Fruit fly (Drosophila melanogaster) whole organism, embryonic: ENCODE measurements around the gene CG17234.

Experiments
- B-H2 ChIP-seq: fragments of 200-800 bp; sonication (Bioruptor generic); optimal IDR thresholded peaks from 2 replicates; lab custom pipeline; 2018; ENCODE audit warnings: missing biosample characterization, mild to moderate bottlenecking, missing genetic modification characterization
- BEAF-32 ChIP-seq: fragments of 200-800 bp; sonication (Bioruptor generic); optimal IDR thresholded peaks from 3 replicates; lab custom pipeline; 2017; ENCODE audit warnings: missing biosample characterization, missing genetic modification characterization, mild to moderate bottlenecking, moderate library complexity, missing genetic modification reagents
- Bgb ChIP-seq: fragments of 200-800 bp; sonication (Bioruptor generic); IDR thresholded peaks from 2 replicates; pipeline ENCODE4 v1.3.6; 2022; ENCODE audit warnings: missing biosample characterization, missing genetic modification characterization; ENCODE audit not compliant: partially characterized antibody
- C15 ChIP-seq: fragments of 200-800 bp; sonication (Bioruptor generic); IDR thresholded peaks from 3 replicates; pipeline ENCODE4 v1.3.6; 2022; ENCODE audit warnings: missing biosample characterization, missing genetic modification characterization
- CG10431 ChIP-seq: fragments of 200-800 bp; sonication (Bioruptor generic); optimal IDR thresholded peaks from 3 replicates; lab custom pipeline; 2018; ENCODE audit warnings: missing biosample characterization, mild to moderate bottlenecking, missing genetic modification characterization
- CG11085 ChIP-seq: fragments of 200-800 bp; sonication (Bioruptor generic); IDR thresholded peaks from 2 replicates; pipeline ENCODE4 v1.3.6; 2022; ENCODE audit warnings: missing biosample characterization, missing genetic modification characterization
- CG1233 ChIP-seq: fragments of 200-800 bp; sonication (Bioruptor generic); optimal IDR thresholded peaks from 4 replicates; lab custom pipeline; 2018; ENCODE audit warnings: missing biosample characterization, mild to moderate bottlenecking, missing genetic modification characterization
- CG1603 ChIP-seq: fragments of 200-800 bp; sonication (Bioruptor generic); optimal IDR thresholded peaks from 2 replicates; lab custom pipeline; 2019; ENCODE audit warnings: missing biosample characterization, mild to moderate bottlenecking, missing genetic modification characterization, moderate library complexity
- CG16779 ChIP-seq: fragments of 200-800 bp; sonication (Bioruptor generic); IDR thresholded peaks from 2 replicates; pipeline ENCODE4 v1.3.6; 2022; ENCODE audit warnings: missing biosample characterization, missing genetic modification characterization
- CG17186 ChIP-seq: fragments of 200-800 bp; sonication (Bioruptor generic); optimal IDR thresholded peaks from 3 replicates; lab custom pipeline; 2017; ENCODE audit warnings: missing biosample characterization, missing genetic modification reagents, missing genetic modification characterization
- CG17829 ChIP-seq: fragments of 200-800 bp; optimal IDR thresholded peaks from 2 replicates; lab custom pipeline; 2019; ENCODE audit warnings: missing biosample characterization, mild to moderate bottlenecking, missing genetic modification characterization, moderate library complexity
- CG2116 ChIP-seq: fragments of 200-800 bp; sonication (Bioruptor generic); optimal IDR thresholded peaks from 3 replicates; lab custom pipeline; 2018; ENCODE audit warnings: missing biosample characterization, mild to moderate bottlenecking, missing genetic modification characterization
- CG32767 ChIP-seq: fragments of 200-800 bp; sonication (Bioruptor generic); IDR thresholded peaks from 2 replicates; pipeline ENCODE4 v1.3.6; 2022; ENCODE audit warnings: missing biosample characterization, missing genetic modification characterization
- CG3847 ChIP-seq: fragments of 200-800 bp; sonication (Bioruptor generic); IDR thresholded peaks from 2 replicates; pipeline ENCODE4 v1.3.6; 2022; ENCODE audit warnings: missing biosample characterization, missing genetic modification characterization
- CG43689 ChIP-seq: fragments of 200-800 bp; sonication (Bioruptor generic); IDR thresholded peaks from 2 replicates; pipeline ENCODE4 v1.3.6; 2022; ENCODE audit warnings: missing biosample characterization, missing genetic modification characterization
- CG4617 ChIP-seq: fragments of 200-800 bp; sonication (Bioruptor generic); optimal IDR thresholded peaks from 3 replicates; lab custom pipeline; 2016; ENCODE audit warnings: missing biosample characterization, missing genetic modification characterization, borderline replicate concordance
- CG6791 ChIP-seq: fragments of 200-800 bp; sonication (Bioruptor generic); IDR thresholded peaks from 3 replicates; pipeline ENCODE4 v1.3.6; 2022; ENCODE audit warnings: missing biosample characterization, missing genetic modification characterization; ENCODE audit not compliant: partially characterized antibody
- CG7556 ChIP-seq: fragments of 200-800 bp; sonication (Bioruptor generic); optimal IDR thresholded peaks from 2 replicates; lab custom pipeline; 2017; ENCODE audit warnings: missing biosample characterization, mild to moderate bottlenecking, missing genetic modification characterization
- Chrac-16 ChIP-seq: fragments of 200-800 bp; sonication (Bioruptor generic); optimal IDR thresholded peaks from 3 replicates; lab custom pipeline; 2016; ENCODE audit warnings: missing biosample characterization, missing genetic modification characterization
- ERR ChIP-seq: fragments of 200-800 bp; sonication (Bioruptor generic); optimal IDR thresholded peaks from 2 replicates; lab custom pipeline; 2016; ENCODE audit warnings: missing biosample characterization, missing genetic modification characterization
- GATAe ChIP-seq: fragments of 200-800 bp; sonication (Bioruptor generic); conservative IDR thresholded peaks from 2 replicates; pipeline ENCODE4 v1.3.6; 2022; ENCODE audit warnings: missing biosample characterization, missing genetic modification characterization
- HmgD ChIP-seq: fragments of 200-800 bp; sonication (Bioruptor generic); optimal IDR thresholded peaks from 3 replicates; lab custom pipeline; 2016; ENCODE audit warnings: missing biosample characterization, missing genetic modification characterization
- MTF-1 ChIP-seq: fragments of 200-800 bp; sonication (Bioruptor generic); optimal IDR thresholded peaks from 2 replicates; lab custom pipeline; 2018; ENCODE audit warnings: missing biosample characterization, mild to moderate bottlenecking, missing genetic modification characterization, borderline replicate concordance
- Med ChIP-seq: fragments of 200-800 bp; sonication (Bioruptor generic); peaks from one replicate; lab custom pipeline; 2016; ENCODE audit warnings: missing biosample characterization, missing genetic modification characterization, mild to moderate bottlenecking, inconsistent platforms, moderate library complexity
- Myb ChIP-seq: fragments of 200-800 bp; sonication (Bioruptor generic); optimal IDR thresholded peaks from 2 replicates; lab custom pipeline; 2016; ENCODE audit warnings: missing biosample characterization, missing genetic modification characterization
- Pdp1 ChIP-seq, 2 experiments: fragments of 200-800 bp; sonication (Bioruptor generic); optimal IDR thresholded peaks; 3 replicates each; lab custom pipeline; 2016; ENCODE audit warnings: missing biosample characterization in 2 of 2, missing genetic modification characterization in 2 of 2, mild to moderate bottlenecking in 1 of 2, moderate library complexity in 1 of 2
- Scr ChIP-seq: fragments of 200-800 bp; sonication (Bioruptor generic); IDR thresholded peaks from 2 replicates; pipeline ENCODE4 v1.3.6; 2022; ENCODE audit warnings: missing biosample characterization, missing genetic modification characterization; ENCODE audit not compliant: partially characterized antibody
- Sry-δ ChIP-seq: fragments of 200-800 bp; sonication (Bioruptor generic); optimal IDR thresholded peaks from 2 replicates; lab custom pipeline; 2016; ENCODE audit warnings: missing biosample characterization, missing genetic modification characterization
- Trl ChIP-seq, 3 experiments: fragments of >200 bp in 2 of 3; fragments of 200-800 bp in 1 of 3; sonication (Bioruptor generic) in 1 of 3; optimal IDR thresholded peaks; 2 replicates in 1 of 3; 3 replicates in 2 of 3; lab custom pipeline; 2016 to 2017; ENCODE audit warnings: missing biosample characterization in 1 of 3, missing genetic modification characterization in 1 of 3
- ase ChIP-seq: fragments of 200-800 bp; sonication (Bioruptor generic); IDR thresholded peaks from 3 replicates; pipeline ENCODE4 v1.3.6; 2022; ENCODE audit warnings: missing biosample characterization, missing genetic modification characterization
- bbx ChIP-seq: fragments of 200-800 bp; sonication (Bioruptor generic); IDR thresholded peaks from 2 replicates; pipeline ENCODE4 v1.3.6; 2022; ENCODE audit warnings: missing biosample characterization, missing genetic modification characterization; ENCODE audit not compliant: partially characterized antibody
- ci ChIP-seq: fragments of 200-800 bp; sonication (Bioruptor generic); IDR thresholded peaks from 3 replicates; pipeline ENCODE4 v1.3.6; 2022; ENCODE audit warnings: missing biosample characterization, missing genetic modification characterization
- dati ChIP-seq: fragments of 200-800 bp; sonication (Bioruptor generic); IDR thresholded peaks from 2 replicates; pipeline ENCODE4 v1.3.6; 2022; ENCODE audit warnings: missing biosample characterization, missing genetic modification characterization
- dm ChIP-seq: fragments of 200-800 bp; sonication (Bioruptor generic); optimal IDR thresholded peaks from 3 replicates; lab custom pipeline; 2016; ENCODE audit warnings: missing biosample characterization, missing genetic modification characterization
- gfzf ChIP-seq: fragments of 200-800 bp; sonication (Bioruptor generic); optimal IDR thresholded peaks from 2 replicates; lab custom pipeline; 2016; ENCODE audit warnings: missing biosample characterization, mild to moderate bottlenecking, missing genetic modification characterization, moderate library complexity
- grau ChIP-seq: fragments of 200-800 bp; optimal IDR thresholded peaks from 3 replicates; lab custom pipeline; 2019; ENCODE audit warnings: missing biosample characterization, mild to moderate bottlenecking, missing genetic modification characterization, moderate library complexity
- grn ChIP-seq: fragments of 200-800 bp; sonication (Bioruptor generic); optimal IDR thresholded peaks from 3 replicates; lab custom pipeline; 2017; ENCODE audit warnings: missing biosample characterization, missing genetic modification characterization
- hkb ChIP-seq, 2 experiments: fragments of 200-800 bp in 1 of 2; fragments of >200 bp in 1 of 2; sonication (Bioruptor generic) in 1 of 2; IDR thresholded peaks in 1 of 2; optimal IDR thresholded peaks in 1 of 2; 2 replicates each; pipeline versions ENCODE4 v1.3.6 to Lab custom; 2017 to 2022; ENCODE audit warnings: missing biosample characterization in 1 of 2, missing genetic modification characterization in 1 of 2
- insv ChIP-seq, 2 experiments: fragments of 200-800 bp; sonication (Bioruptor generic); optimal IDR thresholded peaks; 3 replicates each; lab custom pipeline; 2016 to 2018; ENCODE audit warnings: missing biosample characterization in 2 of 2, missing genetic modification characterization in 2 of 2
- lmd ChIP-seq: fragments of 200-800 bp; sonication (Bioruptor generic); IDR thresholded peaks from 2 replicates; pipeline ENCODE4 v1.3.6; 2022; ENCODE audit warnings: missing biosample characterization, missing genetic modification characterization
- nmo ChIP-seq: fragments of 200-800 bp; sonication (Bioruptor generic); optimal IDR thresholded peaks from 2 replicates; lab custom pipeline; 2018; ENCODE audit warnings: missing biosample characterization, mild to moderate bottlenecking, missing genetic modification characterization, moderate library complexity
- nom ChIP-seq: fragments of 200-800 bp; sonication (Bioruptor generic); optimal IDR thresholded peaks from 2 replicates; lab custom pipeline; 2017; ENCODE audit warnings: missing biosample characterization, missing genetic modification characterization, mild to moderate bottlenecking, moderate library complexity, missing genetic modification reagents
- onecut ChIP-seq: fragments of 200-800 bp; sonication (Bioruptor generic); IDR thresholded peaks from 2 replicates; pipeline ENCODE4 v1.3.6; 2022; ENCODE audit warnings: missing biosample characterization, missing genetic modification characterization
- prd ChIP-seq, 3 experiments: fragments of >200 bp in 2 of 3; fragments of 200-800 bp in 1 of 3; sonication (Bioruptor generic) in 1 of 3; optimal IDR thresholded peaks in 2 of 3; IDR thresholded peaks in 1 of 3; 2 replicates in 2 of 3; 3 replicates in 1 of 3; pipeline versions ENCODE4 v1.3.6 to Lab custom; 2017 to 2022; ENCODE audit warnings: missing biosample characterization in 1 of 3, missing genetic modification characterization in 1 of 3
- scrt ChIP-seq: fragments of 200-800 bp; sonication (Bioruptor generic); optimal IDR thresholded peaks from 2 replicates; lab custom pipeline; 2018; ENCODE audit warnings: missing biosample characterization, mild to moderate bottlenecking, missing genetic modification characterization, moderate library complexity
- slou ChIP-seq: fragments of 200-800 bp; sonication (Bioruptor generic); optimal IDR thresholded peaks from 3 replicates; lab custom pipeline; 2016; ENCODE audit warnings: missing biosample characterization, missing genetic modification characterization
- sr ChIP-seq: fragments of 200-800 bp; sonication (Bioruptor generic); IDR thresholded peaks from 3 replicates; pipeline ENCODE4 v1.3.6; 2022; ENCODE audit warnings: missing biosample characterization, missing genetic modification characterization

The CG17234 gene

DNA sequence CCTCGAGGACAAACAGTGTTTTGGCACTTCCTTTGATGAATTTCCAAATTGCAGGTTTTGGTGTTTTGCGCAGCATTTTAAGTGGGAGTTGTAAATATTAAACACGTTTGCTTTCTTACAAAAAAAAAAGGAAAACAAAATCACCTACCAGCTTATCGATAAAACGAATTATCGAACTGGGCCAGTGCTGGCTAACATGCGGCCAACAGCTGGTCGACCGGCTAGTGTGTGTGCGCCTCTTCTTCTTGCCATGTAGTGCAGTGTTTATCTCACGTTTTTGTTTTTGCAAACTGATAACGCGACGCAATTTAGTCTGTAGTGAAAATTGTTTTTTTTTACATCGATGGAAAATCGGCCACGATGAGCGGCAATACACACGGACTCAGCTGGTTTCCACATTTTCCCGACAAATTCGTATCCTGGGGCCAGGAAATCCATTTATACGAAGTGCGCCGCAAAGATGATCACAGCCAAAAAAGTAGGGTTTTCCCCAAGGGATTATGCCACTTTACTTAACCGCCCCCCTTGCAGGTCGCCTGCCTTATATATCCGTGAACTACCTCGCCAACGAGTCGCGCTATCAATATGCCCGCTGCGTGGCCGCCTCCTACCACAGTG lies 35.7 kb upstream of the CG17234 start, which contains the start of the genes CG15386, CG42371 and mio (continued):
- peak; percentile 35; the same call in 1 of the 2 replicates for TF ChIP-seq CG3847 (GFP tag; lab: Robert Waterston, UW)
- no peak for TF ChIP-seq CG16779 (GFP tag; lab: Robert Waterston, UW)
- no peak for TF ChIP-seq Chrac-16
- no peak for TF ChIP-seq C15
- no peak for TF ChIP-seq CG43689
- TF ChIP-seq HmgD (GFP tag; lab: Kevin White, UChicago): peak; percentile 16
- no peak for TF ChIP-seq CG1233 (GFP tag; lab: Kevin White, UChicago)
- no peak for TF ChIP-seq dati (GFP tag; lab: Robert Waterston, UW)
- no peak for TF ChIP-seq slou
- peak; percentile 85 for TF ChIP-seq Med (GFP tag; lab: Kevin White, UChicago)
- no peak for TF ChIP-seq CG32767
- TF ChIP-seq ERR (GFP tag; lab: Kevin White, UChicago): no peak
- peak; percentile 45 for TF ChIP-seq Myb
- TF ChIP-seq insv (GFP tag; optimal IDR thresholded peaks at IDR 0.05; lab: Kevin White, UChicago): peak in 1 of 2 experiments; percentile 50
- no peak for TF ChIP-seq sr (GFP tag; lab: Robert Waterston, UW)
- TF ChIP-seq GATAe: peak; percentile 46; the same call in 1 of the 2 replicates
- peak; percentile 52 for TF ChIP-seq BEAF-32 (GFP tag; lab: Kevin White, UChicago)
- TF ChIP-seq CG7556 (GFP tag; lab: Kevin White, UChicago): no peak
- TF ChIP-seq grn (GFP tag; lab: Kevin White, UChicago): no peak
- peak; percentile 26 for TF ChIP-seq nmo (GFP tag; lab: Kevin White, UChicago)
- TF ChIP-seq B-H2 (GFP tag; lab: Kevin White, UChicago): peak; percentile 50
- peak; percentile 12 for TF ChIP-seq CG17829
- peak; percentile 41 for TF ChIP-seq CG1603
- TF ChIP-seq CG10431 (GFP tag; lab: Kevin White, UChicago): peak; percentile 100
- peak; percentile 41 for TF ChIP-seq gfzf (GFP tag; lab: Kevin White, UChicago)
- TF ChIP-seq MTF-1 (GFP tag; lab: Kevin White, UChicago): peak; percentile 14
- peak; percentile 17 for TF ChIP-seq grau
- peak; percentile 55 for TF ChIP-seq Sry-δ (GFP tag; lab: Kevin White, UChicago)
- peak; percentile 59 for TF ChIP-seq Bgb (GFP tag; lab: Robert Waterston, UW)
- no peak for TF ChIP-seq hkb (optimal IDR thresholded peaks at IDR 0.05; lab: Kevin White, UChicago)
- TF ChIP-seq hkb (GFP tag; IDR thresholded peaks at IDR 0.05; lab: Robert Waterston, UW): peak; percentile 43; the same call in 1 of the 2 replicates
- TF ChIP-seq CG11085: no peak
- TF ChIP-seq scrt (GFP tag; lab: Kevin White, UChicago): no peak
- TF ChIP-seq lmd: no peak
- TF ChIP-seq CG4617: peak; percentile 73
- TF ChIP-seq CG17186: peak; percentile 39
- TF ChIP-seq onecut: peak; percentile 44; the same call in 1 of the 2 replicates
- TF ChIP-seq ase (GFP tag; lab: Robert Waterston, UW): no peak
- TF ChIP-seq dm (GFP tag; lab: Kevin White, UChicago): peak; percentile 72
- TF ChIP-seq nom (GFP tag; lab: Kevin White, UChicago): peak; percentile 56
- peak in 1 of 2 experiments; percentile 68 for TF ChIP-seq Pdp1 (GFP tag; optimal IDR thresholded peaks at IDR 0.05; lab: Kevin White, UChicago)
- peak; percentile 47 for TF ChIP-seq CG2116
- peak; percentile 53; the same call in 1 of the 2 replicates for TF ChIP-seq bbx (GFP tag; lab: Robert Waterston, UW)
- TF ChIP-seq Scr (GFP tag; lab: Robert Waterston, UW): peak; percentile 52
- TF ChIP-seq prd (optimal IDR thresholded peaks at IDR 0.05; lab: Kevin White, UChicago): no peak
- 0 out of 3 replicates have a peak, but pooled peaks have one; percentile 29 for TF ChIP-seq prd (GFP tag; IDR thresholded peaks at IDR 0.05; lab: Robert Waterston, UW)
- no peak for TF ChIP-seq Trl (optimal IDR thresholded peaks at IDR 0.05; lab: Kevin White, UChicago)
- TF ChIP-seq Trl (GFP tag; optimal IDR thresholded peaks at IDR 0.05; lab: Kevin White, UChicago): peak; percentile 41
- peak; percentile 65; the same call in 2 of the 3 replicates for TF ChIP-seq CG6791 (GFP tag; lab: Robert Waterston, UW)
- TF ChIP-seq ci (GFP tag; lab: Robert Waterston, UW): peak; percentile 65
